Fruit fly (Drosophila melanogaster) whole organism, embryonic: Measurements from ENCODE around the gene CycB3.

Experiments
- CG10147 ChIP-seq: fragments of 200-800 bp; sonication (Bioruptor generic); optimal IDR thresholded peaks from 2 replicates; lab custom pipeline; 2019; ENCODE audit warnings: missing biosample characterization, mild to moderate bottlenecking, missing genetic modification characterization, moderate library complexity
- CG10431 ChIP-seq: fragments of 200-800 bp; sonication (Bioruptor generic); optimal IDR thresholded peaks from 3 replicates; lab custom pipeline; 2018; ENCODE audit warnings: missing biosample characterization, mild to moderate bottlenecking, missing genetic modification characterization
- CG13424 ChIP-seq: fragments of 200-800 bp; sonication (Bioruptor generic); optimal IDR thresholded peaks from 2 replicates; lab custom pipeline; 2019; ENCODE audit warnings: missing biosample characterization, mild to moderate bottlenecking, missing genetic modification characterization, moderate library complexity
- CG1602 ChIP-seq: fragments of 200-800 bp; sonication (Bioruptor generic); optimal IDR thresholded peaks from 3 replicates; lab custom pipeline; 2016; ENCODE audit warnings: missing biosample characterization, missing genetic modification characterization
- CG17186 ChIP-seq: fragments of 200-800 bp; sonication (Bioruptor generic); optimal IDR thresholded peaks from 3 replicates; lab custom pipeline; 2017; ENCODE audit warnings: missing biosample characterization, missing genetic modification reagents, missing genetic modification characterization
- CG17361 ChIP-seq: fragments of 200-800 bp; sonication (Bioruptor generic); IDR thresholded peaks from 3 replicates; pipeline ENCODE4 v1.3.6; 2022; ENCODE audit warnings: missing biosample characterization, missing genetic modification characterization
- CG18764 ChIP-seq: fragments of 200-800 bp; sonication (Bioruptor generic); optimal IDR thresholded peaks from 3 replicates; lab custom pipeline; 2016; ENCODE audit warnings: missing biosample characterization, missing genetic modification characterization
- CG2678 ChIP-seq: fragments of 200-800 bp; sonication (Bioruptor generic); optimal IDR thresholded peaks from 3 replicates; lab custom pipeline; 2019; ENCODE audit warnings: missing biosample characterization, mild to moderate bottlenecking, missing genetic modification characterization, moderate library complexity
- CG32532 ChIP-seq: fragments of 200-800 bp; sonication (Bioruptor generic); IDR thresholded peaks from 2 replicates; pipeline ENCODE4 v1.3.6; 2022; ENCODE audit warnings: missing biosample characterization, missing genetic modification characterization
- CG34422 ChIP-seq: fragments of 200-800 bp; sonication (Bioruptor generic); IDR thresholded peaks from 3 replicates; pipeline ENCODE4 v1.3.6; 2022; ENCODE audit warnings: missing biosample characterization, missing genetic modification characterization
- CG3726 ChIP-seq: fragments of 200-800 bp; sonication (Bioruptor generic); IDR thresholded peaks from 3 replicates; pipeline ENCODE4, ENCODE4 v1.3.6; 2022; ENCODE audit warnings: missing biosample characterization, missing genetic modification characterization
- CG4282 ChIP-seq: fragments of 200-800 bp; sonication (Bioruptor generic); optimal IDR thresholded peaks from 2 replicates; lab custom pipeline; 2016; ENCODE audit warnings: missing biosample characterization, missing genetic modification characterization
- CG4854 ChIP-seq: fragments of 200-800 bp; sonication (Bioruptor generic); optimal IDR thresholded peaks from 2 replicates; lab custom pipeline; 2016; ENCODE audit warnings: missing biosample characterization, missing genetic modification characterization, inconsistent platforms
- CG5180 ChIP-seq: fragments of 200-800 bp; sonication (Bioruptor generic); optimal IDR thresholded peaks from 3 replicates; lab custom pipeline; 2017; ENCODE audit warnings: missing biosample characterization, missing genetic modification characterization, mild to moderate bottlenecking, moderate library complexity, missing genetic modification reagents
- CG6272 ChIP-seq: fragments of 200-800 bp; sonication (Bioruptor generic); IDR thresholded peaks from 2 replicates; pipeline ENCODE4 v1.3.6; 2022; ENCODE audit warnings: missing biosample characterization, missing genetic modification characterization
- CG8359 ChIP-seq: fragments of 200-800 bp; sonication (Bioruptor generic); optimal IDR thresholded peaks from 2 replicates; lab custom pipeline; 2017; ENCODE audit warnings: missing biosample characterization, mild to moderate bottlenecking, missing genetic modification characterization, borderline replicate concordance
- CG8388 ChIP-seq: fragments of 200-800 bp; sonication (Bioruptor generic); optimal IDR thresholded peaks from 2 replicates; lab custom pipeline; 2019; ENCODE audit warnings: missing biosample characterization, mild to moderate bottlenecking, missing genetic modification characterization, moderate library complexity
- CG9437 ChIP-seq: fragments of 200-800 bp; sonication (Bioruptor generic); optimal IDR thresholded peaks from 2 replicates; lab custom pipeline; 2018; ENCODE audit warnings: missing biosample characterization, mild to moderate bottlenecking, missing genetic modification characterization
- CG9609 ChIP-seq: fragments of 200-800 bp; sonication (Bioruptor generic); optimal IDR thresholded peaks from 3 replicates; lab custom pipeline; 2016; ENCODE audit warnings: missing biosample characterization, missing genetic modification characterization
- CkIIα-i1 ChIP-seq: fragments of 200-800 bp; sonication (Bioruptor generic); IDR thresholded peaks from 2 replicates; pipeline ENCODE4 v1.3.6; 2022; ENCODE audit warnings: missing biosample characterization, missing genetic modification characterization
- Doc3 ChIP-seq: fragments of 200-800 bp; sonication (Bioruptor generic); IDR thresholded peaks from 3 replicates; pipeline ENCODE4 v1.3.6; 2022; ENCODE audit warnings: missing biosample characterization, missing genetic modification characterization; ENCODE audit not compliant: partially characterized antibody
- HLH54F ChIP-seq: fragments of 200-800 bp; sonication (Bioruptor generic); optimal IDR thresholded peaks from 3 replicates; lab custom pipeline; 2016; ENCODE audit warnings: missing biosample characterization, missing genetic modification characterization
- HmgZ ChIP-seq: fragments of 200-800 bp; sonication (Bioruptor generic); optimal IDR thresholded peaks from 2 replicates; lab custom pipeline; 2018; ENCODE audit warnings: missing biosample characterization, mild to moderate bottlenecking, missing genetic modification characterization
- Hmr ChIP-seq: fragments of 200-800 bp; sonication (Bioruptor generic); optimal IDR thresholded peaks from 3 replicates; lab custom pipeline; 2017; ENCODE audit warnings: mild to moderate bottlenecking, missing biosample characterization, missing genetic modification reagents, missing genetic modification characterization
- Hr3 ChIP-seq: fragments of 200-800 bp; sonication (Bioruptor generic); optimal IDR thresholded peaks from 3 replicates; lab custom pipeline; 2016; ENCODE audit warnings: missing biosample characterization, missing genetic modification characterization
- Max ChIP-seq: fragments of 200-800 bp; sonication (Bioruptor generic); optimal IDR thresholded peaks from 2 replicates; lab custom pipeline; 2016; ENCODE audit warnings: missing biosample characterization, mild to moderate bottlenecking, missing genetic modification characterization
- Med ChIP-seq: fragments of 200-800 bp; sonication (Bioruptor generic); peaks from one replicate; lab custom pipeline; 2016; ENCODE audit warnings: missing biosample characterization, missing genetic modification characterization, mild to moderate bottlenecking, inconsistent platforms, moderate library complexity
- Nf-YA ChIP-seq: fragments of 200-800 bp; sonication (Bioruptor generic); IDR thresholded peaks from 2 replicates; pipeline ENCODE4 v1.3.6; 2022; ENCODE audit warnings: missing biosample characterization, missing genetic modification characterization
- Rfx ChIP-seq: fragments of 200-800 bp; sonication (Bioruptor generic); IDR thresholded peaks from 2 replicates; pipeline ENCODE4 v1.3.6; 2022; ENCODE audit warnings: missing biosample characterization, missing genetic modification characterization
- Scr ChIP-seq: fragments of 200-800 bp; sonication (Bioruptor generic); IDR thresholded peaks from 2 replicates; pipeline ENCODE4 v1.3.6; 2022; ENCODE audit warnings: missing biosample characterization, missing genetic modification characterization; ENCODE audit not compliant: partially characterized antibody
- aop ChIP-seq: fragments of 200-800 bp; sonication (Bioruptor generic); IDR thresholded peaks from 2 replicates; pipeline ENCODE4 v1.3.6; 2022; ENCODE audit warnings: missing biosample characterization, missing genetic modification characterization
- bbx ChIP-seq: fragments of 200-800 bp; sonication (Bioruptor generic); IDR thresholded peaks from 2 replicates; pipeline ENCODE4 v1.3.6; 2022; ENCODE audit warnings: missing biosample characterization, missing genetic modification characterization; ENCODE audit not compliant: partially characterized antibody
- chn ChIP-seq: fragments of 200-800 bp; sonication (Bioruptor generic); optimal IDR thresholded peaks from 2 replicates; lab custom pipeline; 2016; ENCODE audit warnings: missing biosample characterization, missing genetic modification characterization
- da ChIP-seq: fragments of 200-800 bp; sonication (Bioruptor generic); optimal IDR thresholded peaks from 2 replicates; lab custom pipeline; 2016; ENCODE audit warnings: missing biosample characterization, missing genetic modification characterization
- dan ChIP-seq: fragments of 200-800 bp; sonication (Bioruptor generic); IDR thresholded peaks from 2 replicates; pipeline ENCODE4 v1.3.6; 2022; ENCODE audit warnings: missing biosample characterization, missing genetic modification characterization
- danr ChIP-seq: fragments of 200-800 bp; sonication (Bioruptor generic); IDR thresholded peaks from 2 replicates; pipeline ENCODE4 v1.3.6; 2022; ENCODE audit warnings: missing biosample characterization, missing genetic modification characterization
- dmrt99B ChIP-seq: fragments of 200-800 bp; sonication (Bioruptor generic); optimal IDR thresholded peaks from 2 replicates; lab custom pipeline; 2018; ENCODE audit warnings: missing biosample characterization, mild to moderate bottlenecking, missing genetic modification characterization, moderate library complexity
- emc ChIP-seq: fragments of 200-800 bp; sonication (Bioruptor generic); optimal IDR thresholded peaks from 2 replicates; lab custom pipeline; 2016; ENCODE audit warnings: missing biosample characterization, missing genetic modification characterization
- en ChIP-seq: fragments of 200-800 bp; sonication (Bioruptor generic); optimal IDR thresholded peaks from 2 replicates; lab custom pipeline; 2016; ENCODE audit warnings: missing biosample characterization, missing genetic modification characterization
- ftz-f1 ChIP-seq: fragments of 200-800 bp; sonication (Bioruptor generic); optimal IDR thresholded peaks from 2 replicates; lab custom pipeline; 2016; ENCODE audit warnings: missing biosample characterization, missing genetic modification characterization
- grau ChIP-seq: fragments of 200-800 bp; optimal IDR thresholded peaks from 3 replicates; lab custom pipeline; 2019; ENCODE audit warnings: missing biosample characterization, mild to moderate bottlenecking, missing genetic modification characterization, moderate library complexity
- h ChIP-seq: fragments of >200 bp; optimal IDR thresholded peaks from 2 replicates; lab custom pipeline; 2017
- jumu ChIP-seq: fragments of 200-800 bp; sonication (Bioruptor generic); optimal IDR thresholded peaks from 3 replicates; lab custom pipeline; 2016; ENCODE audit warnings: missing biosample characterization, missing genetic modification characterization
- oc ChIP-seq: fragments of 200-800 bp; sonication (Bioruptor generic); optimal IDR thresholded peaks from 2 replicates; lab custom pipeline; 2018; ENCODE audit warnings: missing biosample characterization, mild to moderate bottlenecking, missing genetic modification characterization, moderate library complexity
- odd ChIP-seq: fragments of 200-800 bp; sonication (Bioruptor generic); optimal IDR thresholded peaks from 2 replicates; lab custom pipeline; 2017; ENCODE audit warnings: missing biosample characterization, mild to moderate bottlenecking, missing genetic modification characterization
- onecut ChIP-seq: fragments of 200-800 bp; sonication (Bioruptor generic); IDR thresholded peaks from 2 replicates; pipeline ENCODE4 v1.3.6; 2022; ENCODE audit warnings: missing biosample characterization, missing genetic modification characterization
- pum ChIP-seq: fragments of 200-800 bp; sonication (Bioruptor generic); optimal IDR thresholded peaks from 2 replicates; lab custom pipeline; 2016; ENCODE audit warnings: missing biosample characterization, missing genetic modification characterization
- tna ChIP-seq: fragments of 200-800 bp; sonication (Bioruptor generic); IDR thresholded peaks from 2 replicates; pipeline ENCODE4 v1.3.6; 2022; ENCODE audit warnings: missing biosample characterization, missing genetic modification characterization; ENCODE audit not compliant: partially characterized antibody
- vfl ChIP-seq: fragments of 200-800 bp; sonication (Bioruptor generic); optimal IDR thresholded peaks from 2 replicates; lab custom pipeline; 2016; ENCODE audit warnings: missing biosample characterization, missing genetic modification characterization

The CycB3 gene

dm6 chr3R:24875939-24876842 lies 5.6 kb upstream of the CycB3 start, which contains the start of gene CG3744 (continued):
- peak; percentile 82 for TF ChIP-seq HLH54F (GFP tag; lab: Kevin White, UChicago)
- peak; percentile 87 for TF ChIP-seq CG8388 (GFP tag; lab: Kevin White, UChicago)
- no peak for TF ChIP-seq da (GFP tag; lab: Kevin White, UChicago)
- peak; percentile 54 for TF ChIP-seq Max (GFP tag; lab: Kevin White, UChicago)
- TF ChIP-seq CG4854 (GFP tag; lab: Kevin White, UChicago) = no peak
- TF ChIP-seq CG6272 = peak; percentile 96
- TF ChIP-seq dan (GFP tag; lab: Robert Waterston, UW) = peak; percentile 34; the same call in 1 of the 2 replicates
- TF ChIP-seq CG2678 = peak; percentile 90
- TF ChIP-seq jumu (GFP tag; lab: Kevin White, UChicago) = peak; percentile 67
- TF ChIP-seq h = no peak
- peak; percentile 85 for TF ChIP-seq CG10147 (GFP tag; lab: Kevin White, UChicago)
- peak; percentile 73 for TF ChIP-seq HmgZ (tag; lab: Kevin White, UChicago)
- peak; percentile 45 for TF ChIP-seq ftz-f1 (GFP tag; lab: Kevin White, UChicago)
- peak; percentile 68 for TF ChIP-seq pum (GFP tag; lab: Kevin White, UChicago)
- TF ChIP-seq CG3726 (GFP tag; lab: Robert Waterston, UW) = peak; percentile 84
- peak; percentile 73 for TF ChIP-seq chn
- TF ChIP-seq grau = peak; percentile 92
- no peak for TF ChIP-seq CG5180
- peak; percentile 89 for TF ChIP-seq Nf-YA (GFP tag; lab: Robert Waterston, UW)
- peak; percentile 81 for TF ChIP-seq CG18764 (GFP tag; lab: Kevin White, UChicago)
- TF ChIP-seq bbx (GFP tag; lab: Robert Waterston, UW) = peak; percentile 95
- peak; percentile 78 for TF ChIP-seq oc (tag; lab: Kevin White, UChicago)
- peak; percentile 95 for TF ChIP-seq Hmr (GFP tag; lab: Kevin White, UChicago)
- peak; percentile 88 for TF ChIP-seq onecut (GFP tag; lab: Robert Waterston, UW)
- peak; percentile 55 for TF ChIP-seq CG17186 (GFP tag; lab: Kevin White, UChicago)
- peak; percentile 99 for TF ChIP-seq Rfx (GFP tag; lab: Robert Waterston, UW)
- TF ChIP-seq CG34422 = peak; percentile 94
- TF ChIP-seq CG8359 (GFP tag; lab: Kevin White, UChicago) = peak; percentile 55
- TF ChIP-seq aop (GFP tag; lab: Robert Waterston, UW) = peak; percentile 90; the same call in 1 of the 2 replicates
- peak; percentile 94 for TF ChIP-seq CG13424 (tag; lab: Kevin White, UChicago)
- peak; percentile 97 for TF ChIP-seq CG32532 (GFP tag; lab: Robert Waterston, UW)
- peak; percentile 50 for TF ChIP-seq odd (GFP tag; lab: Kevin White, UChicago)
- peak; percentile 77 for TF ChIP-seq CG9609 (GFP tag; lab: Kevin White, UChicago)
- peak; percentile 96 for TF ChIP-seq Doc3 (GFP tag; lab: Robert Waterston, UW)
- peak; percentile 54 for TF ChIP-seq CG9437
- 0 out of 2 replicates have a peak, but pooled peaks have one; percentile 52 for TF ChIP-seq CkIIα-i1 (GFP tag; lab: Robert Waterston, UW)
- TF ChIP-seq Med (GFP tag; lab: Kevin White, UChicago) = peak; percentile 95
- TF ChIP-seq CG10431 (GFP tag; lab: Kevin White, UChicago) = peak; percentile 48
- TF ChIP-seq vfl (GFP tag; lab: Kevin White, UChicago) = peak; percentile 73
- TF ChIP-seq Scr (GFP tag; lab: Robert Waterston, UW) = peak; percentile 97
- TF ChIP-seq en (GFP tag; lab: Kevin White, UChicago) = no peak
- TF ChIP-seq danr = peak; percentile 73
- TF ChIP-seq emc (GFP tag; lab: Kevin White, UChicago) = peak; percentile 6
- peak; percentile 92 for TF ChIP-seq CG17361 (GFP tag; lab: Robert Waterston, UW)
- TF ChIP-seq Hr3 = peak; percentile 92
- no peak for TF ChIP-seq CG4282
- peak; percentile 85 for TF ChIP-seq dmrt99B (tag; lab: Kevin White, UChicago)
- peak; percentile 90 for TF ChIP-seq CG1602 (GFP tag; lab: Kevin White, UChicago)
- peak; percentile 88 for TF ChIP-seq tna (GFP tag; lab: Robert Waterston, UW)
